Worm (Caenorhabditis elegans): ENCODE data around the gene T07E3.2.

DNA sequence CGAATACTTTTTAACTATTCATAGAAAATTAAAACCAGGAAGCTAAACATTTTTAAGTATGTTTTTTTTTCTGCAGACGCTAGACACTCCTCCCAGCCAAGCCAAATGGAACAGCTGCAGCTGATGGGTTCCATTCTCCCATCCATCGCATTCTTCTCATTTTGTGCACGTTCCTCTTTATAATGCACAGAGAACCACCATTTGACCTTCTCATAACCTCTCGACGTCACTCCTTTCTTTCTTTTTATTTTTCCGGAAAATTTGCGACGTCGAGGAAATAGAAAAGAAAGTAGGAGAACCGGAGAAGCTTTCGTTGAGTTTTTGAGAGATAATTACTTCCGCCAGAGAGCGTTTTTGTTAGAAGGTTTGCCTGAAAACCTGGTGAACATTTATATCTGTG is 34.8 kb upstream of the T07E3.2 start:
- TF ChIP-seq fkh-10 (GFP tag; optimal IDR thresholded peaks at IDR 0.05) (no peak), elt-2 (tag; optimal IDR thresholded peaks at IDR 0.05) (no peak), nfya-1 (tag; optimal IDR thresholded peaks at IDR 0.05) (no peak), hlh-30 (tag; optimal IDR thresholded peaks at IDR 0.05; ENCODE audit: insufficient read depth) (no peak), hlh-13 (GFP tag; optimal IDR thresholded peaks at IDR 0.05) (no peak), mec-3 (tag; optimal IDR thresholded peaks at IDR 0.05; ENCODE audit: borderline replicate concordance) (no peak), nhr-232 (tag; optimal IDR thresholded peaks at IDR 0.05) (no peak), syd-9 (tag; optimal IDR thresholded peaks at IDR 0.05) (no peak), odd-2 (tag; optimal IDR thresholded peaks at IDR 0.05) (no peak), pqm-1 (tag; optimal IDR thresholded peaks at IDR 0.05) (no peak), nhr-11 (tag; optimal IDR thresholded peaks at IDR 0.05) (no peak)
